Fruit fly (Drosophila melanogaster): ENCODE measurements around the gene CG11619.
A peak's percentile ranks its signal among the peaks of the same experiment; 100 is the strongest.

Gene CG11619

DNA sequence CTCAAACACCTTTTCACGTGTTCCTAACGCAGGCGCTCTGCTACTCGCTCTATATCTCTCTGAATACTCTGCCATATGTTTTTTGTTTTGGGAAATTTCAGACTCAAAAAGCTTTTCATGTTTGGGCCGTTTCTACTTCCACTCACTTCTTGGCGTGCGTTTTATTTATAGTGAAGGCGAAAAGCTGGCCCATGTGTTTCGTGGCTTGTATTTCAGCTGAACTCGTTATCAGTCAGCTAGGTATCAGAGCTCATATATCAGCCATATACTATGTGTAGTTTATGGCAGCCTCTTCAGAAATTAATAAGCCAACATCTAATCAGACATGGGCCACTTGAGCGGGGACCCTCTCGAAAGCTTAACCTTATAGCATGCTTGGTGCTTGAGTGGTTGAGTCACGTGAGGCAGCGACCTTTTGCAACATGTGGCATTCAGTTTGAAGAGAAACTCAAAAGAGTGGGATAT is 6.4 kb upstream of the CG11619 start (continued):
- TF ChIP-seq Six4 (GFP tag; optimal IDR thresholded peaks at IDR 0.05) (no peak), cato (GFP tag; optimal IDR thresholded peaks at IDR 0.05; ENCODE audit: borderline replicate concordance) (no peak), CG8290 (GFP tag; optimal IDR thresholded peaks at IDR 0.05) (no peak), CG8290 (tag; optimal IDR thresholded peaks at IDR 0.05) (peak in 1 of 2 experiments; percentile 39), Fer1 (GFP tag; optimal IDR thresholded peaks at IDR 0.05) (peak; percentile 66), CG43689 (GFP tag; IDR thresholded peaks at IDR 0.05) (no peak), CG12104 (GFP tag; optimal IDR thresholded peaks at IDR 0.05) (no peak), Usf (GFP tag; optimal IDR thresholded peaks at IDR 0.05) (no peak), z (GFP tag; IDR thresholded peaks at IDR 0.05) (peak; percentile 90), pita (GFP tag; optimal IDR thresholded peaks at IDR 0.05) (no peak), sim (GFP tag; IDR thresholded peaks at IDR 0.05) (no peak), CG4617 (GFP tag; optimal IDR thresholded peaks at IDR 0.05; ENCODE audit: borderline replicate concordance) (no peak), Gug (GFP tag; IDR thresholded peaks at IDR 0.05) (no peak), CG12391 (tag; optimal IDR thresholded peaks at IDR 0.05) (no peak), fd64A (GFP tag; optimal IDR thresholded peaks at IDR 0.05) (no peak), Med (GFP tag) (peak; percentile 49), Dip2 (GFP tag; IDR thresholded peaks at IDR 0.05) (no peak), tio (GFP tag; optimal IDR thresholded peaks at IDR 0.05) (no peak), Jarid2 (GFP tag; optimal IDR thresholded peaks at IDR 0.05) (no peak), pfk (GFP tag; optimal IDR thresholded peaks at IDR 0.05) (peak; percentile 20), ac (GFP tag; optimal IDR thresholded peaks at IDR 0.05) (no peak), Nf-YB (GFP tag; optimal IDR thresholded peaks at IDR 0.05) (no peak), pros (GFP tag; optimal IDR thresholded peaks at IDR 0.05) (no peak), CG2678 (tag; optimal IDR thresholded peaks at IDR 0.05) (peak; percentile 23), fd3F (GFP tag; optimal IDR thresholded peaks at IDR 0.05) (no peak), CG14014 (GFP tag; IDR thresholded peaks at IDR 0.05) (peak; percentile 28; the same call in 1 of the 2 replicates), Dll (GFP tag; IDR thresholded peaks at IDR 0.05; ENCODE audit: partially characterized antibody) (no peak), tap (tag; optimal IDR thresholded peaks at IDR 0.05) (no peak), esg (GFP tag; conservative IDR thresholded peaks at IDR 0.05) (no peak), CG31365 (tag; optimal IDR thresholded peaks at IDR 0.05) (no peak), CG3995 (GFP tag; optimal IDR thresholded peaks at IDR 0.05) (no peak), fd102C (GFP tag; optimal IDR thresholded peaks at IDR 0.05) (no peak), CG4360 (GFP tag; IDR thresholded peaks at IDR 0.05) (no peak), CrebB (tag; optimal IDR thresholded peaks at IDR 0.05) (peak; percentile 26), chinmo (GFP tag; IDR thresholded peaks at IDR 0.05; ENCODE audit: partially characterized antibody) (peak; percentile 79; the same call in 1 of the 4 replicates), B-H2 (GFP tag; optimal IDR thresholded peaks at IDR 0.05) (peak; percentile 66), CG18476 (GFP tag; optimal IDR thresholded peaks at IDR 0.05) (no peak), CG15601 (tag; optimal IDR thresholded peaks at IDR 0.05) (peak; percentile 4), CG5245 (GFP tag; optimal IDR thresholded peaks at IDR 0.05) (no peak), Ada2b (GFP tag; IDR thresholded peaks at IDR 0.05) (no peak), knrl (GFP tag; IDR thresholded peaks at IDR 0.05; ENCODE audit: partially characterized antibody) (no peak), CG4707 (GFP tag; optimal IDR thresholded peaks at IDR 0.05) (no peak), CG17328 (GFP tag; IDR thresholded peaks at IDR 0.05) (no peak), Bdp1 (GFP tag; optimal IDR thresholded peaks at IDR 0.05) (no peak), tup (GFP tag; optimal IDR thresholded peaks at IDR 0.05) (no peak), CG9797 (GFP tag; optimal IDR thresholded peaks at IDR 0.05) (no peak), twi (tag; optimal IDR thresholded peaks at IDR 0.05) (peak; percentile 34), CG3847 (GFP tag; IDR thresholded peaks at IDR 0.05) (no peak), odd (GFP tag; optimal IDR thresholded peaks at IDR 0.05) (peak; percentile 6), zen2 (GFP tag; IDR thresholded peaks at IDR 0.05; ENCODE audit: partially characterized antibody) (no peak), Fer3 (tag; optimal IDR thresholded peaks at IDR 0.05) (no peak)
